Worm (Caenorhabditis elegans) whole organism, early embryonic: ENCODE measurements around the gene W07G4.8.
A peak's percentile ranks its signal among the peaks of the same experiment; 100 is the strongest.

Source experiments
- B0310.2 ChIP-seq: sonication (generic microtip); optimal IDR thresholded peaks from 2 replicates; lab custom pipeline; 2016; ENCODE audit warnings: mild to moderate bottlenecking, missing genetic modification characterization, missing compliant biosample characterization
- F13C5.2 ChIP-seq: sonication (generic microtip); optimal IDR thresholded peaks from 2 replicates; lab custom pipeline; 2017; ENCODE audit warnings: mild to moderate bottlenecking, missing genetic modification characterization, inconsistent platforms, missing compliant biosample characterization
- aly-1 ChIP-seq: sonication (generic microtip); optimal IDR thresholded peaks from 2 replicates; lab custom pipeline; 2016; ENCODE audit warnings: missing genetic modification characterization, missing compliant biosample characterization
- ama-1 ChIP-seq: fragments of 150-350 bp; optimal IDR thresholded peaks from 2 replicates; lab custom pipeline; 2014
- ceh-13 ChIP-seq: fragments of 200-800 bp; sonication (Bioruptor generic); optimal IDR thresholded peaks from 2 replicates; lab custom pipeline; 2018; ENCODE audit warnings: mild to moderate bottlenecking, missing genetic modification characterization, missing compliant biosample characterization
- ceh-36 ChIP-seq: sonication (generic microtip); optimal IDR thresholded peaks from 2 replicates; lab custom pipeline; 2016; ENCODE audit warnings: missing genetic modification characterization, inconsistent platforms, missing compliant biosample characterization
- ets-7 ChIP-seq: sonication (generic microtip); optimal IDR thresholded peaks from 2 replicates; lab custom pipeline; 2016; ENCODE audit warnings: missing genotype, missing genetic modification characterization, missing compliant biosample characterization
- flt-1 ChIP-seq: fragments of 200-800 bp; sonication (Bioruptor generic); IDR thresholded peaks from 2 replicates; pipeline ENCODE4 v1.3.6; 2022; ENCODE audit warnings: missing genetic modification characterization, missing compliant biosample characterization
- hmbx-1 ChIP-seq: sonication (generic microtip); optimal IDR thresholded peaks from 2 replicates; lab custom pipeline; 2016; ENCODE audit warnings: mild to moderate bottlenecking, missing genetic modification characterization, missing compliant biosample characterization
- hmg-4 ChIP-seq: fragments of 200-800 bp; sonication (Bioruptor generic); optimal IDR thresholded peaks from 2 replicates; lab custom pipeline; 2018; ENCODE audit warnings: mild to moderate bottlenecking, missing genetic modification characterization, missing compliant biosample characterization
- hnd-1 ChIP-seq: sonication (generic microtip); optimal IDR thresholded peaks from 2 replicates; lab custom pipeline; 2016; ENCODE audit warnings: missing genetic modification characterization, missing compliant biosample characterization
- pes-1 ChIP-seq: fragments of 200-800 bp; sonication (Bioruptor generic); IDR thresholded peaks from 2 replicates; pipeline ENCODE4 v1.3.6; 2022; ENCODE audit warnings: missing genetic modification reagents, missing genetic modification characterization, missing compliant biosample characterization
- scrt-1 ChIP-seq: fragments of 200-800 bp; sonication (Bioruptor generic); IDR thresholded peaks from 2 replicates; pipeline ENCODE4 v1.3.6; 2022; ENCODE audit warnings: missing genetic modification characterization, missing compliant biosample characterization
- sea-1 ChIP-seq: fragments of 200-800 bp; sonication (Bioruptor generic); conservative IDR thresholded peaks from 2 replicates; pipeline ENCODE4 v1.3.6; 2022; ENCODE audit warnings: missing genetic modification characterization, missing compliant biosample characterization
- tbx-11 ChIP-seq: fragments of 200-800 bp; sonication (Bioruptor generic); IDR thresholded peaks from 2 replicates; pipeline ENCODE4 v1.3.6; 2022; ENCODE audit warnings: missing genetic modification characterization, missing compliant biosample characterization
- tbx-37 ChIP-seq: fragments of 200-800 bp; sonication (Bioruptor generic); conservative IDR thresholded peaks from 2 replicates; pipeline ENCODE4 v1.3.6; 2022; ENCODE audit warnings: missing genetic modification reagents, missing genetic modification characterization, missing compliant biosample characterization
- tra-4 ChIP-seq: sonication (generic microtip); optimal IDR thresholded peaks from 2 replicates; lab custom pipeline; 2017; ENCODE audit warnings: missing genetic modification characterization, missing compliant biosample characterization

Gene W07G4.8

ce11 chrV:13009271-13009670 lies 40.1 kb downstream of the W07G4.8 start:
- TF ChIP-seq F13C5.2 (no peak), pes-1 (GFP tag; lab: Robert Waterston, UW) (no peak), tra-4 (tag; lab: Kevin White, UChicago) (no peak), ets-7 (tag; lab: Kevin White, UChicago) (no peak), tbx-11 (no peak)

- no peak for TF ChIP-seq tra-4 (tag; lab: Kevin White, UChicago)
- TF ChIP-seq ama-1 (lab: Kevin White, UChicago): no peak
Measured at ce11 chrV:13008825-13009224, 40.5 kb downstream of the W07G4.8 start, which contains the start of gene F15B9.10. Gene F15B9.10, minus strand, starts transcription at chrV:13008925.

ce11 chrV:13006754-13007153 lies 42.6 kb downstream of the W07G4.8 start:
- no peak for TF ChIP-seq ama-1 (lab: Kevin White, UChicago)
- no peak for TF ChIP-seq B0310.2 (tag; lab: Kevin White, UChicago)
- TF ChIP-seq ets-7 (tag; lab: Kevin White, UChicago): no peak
- no peak for TF ChIP-seq ceh-36
- no peak for TF ChIP-seq sea-1
- no peak for TF ChIP-seq scrt-1
- TF ChIP-seq tra-4 (tag; lab: Kevin White, UChicago): no peak
- TF ChIP-seq tbx-11: no peak
- TF ChIP-seq hmg-4 (GFP tag; lab: Kevin White, UChicago): no peak

- TF ChIP-seq ama-1 (lab: Kevin White, UChicago): no peak
- no peak for TF ChIP-seq flt-1 (GFP tag; lab: Robert Waterston, UW)
- no peak for TF ChIP-seq F13C5.2
- TF ChIP-seq ets-7 (tag; lab: Kevin White, UChicago): no peak
- TF ChIP-seq B0310.2 (tag; lab: Kevin White, UChicago): no peak
- TF ChIP-seq sea-1: no peak
- no peak for TF ChIP-seq hnd-1
- no peak for TF ChIP-seq tbx-11
- no peak for TF ChIP-seq ceh-13 (GFP tag; lab: Kevin White, UChicago)
- no peak for TF ChIP-seq tra-4 (tag; lab: Kevin White, UChicago)
- TF ChIP-seq hmg-4 (GFP tag; lab: Kevin White, UChicago): no peak
- TF ChIP-seq hmbx-1 (tag; lab: Kevin White, UChicago): no peak
- no peak for TF ChIP-seq ceh-36
- no peak for TF ChIP-seq pes-1 (GFP tag; lab: Robert Waterston, UW)
- TF ChIP-seq aly-1: no peak
- no peak for TF ChIP-seq tbx-37 (GFP tag; lab: Robert Waterston, UW)
- no peak for TF ChIP-seq scrt-1
Measured at ce11 chrV:13004374-13004773, 45.0 kb downstream of the W07G4.8 start.

ce11 chrV:13003378-13003777 lies 46.0 kb downstream of the W07G4.8 start:
- TF ChIP-seq ceh-36: peak; percentile 84
- TF ChIP-seq sea-1: peak; percentile 89
- TF ChIP-seq ama-1 (lab: Kevin White, UChicago): no peak
- peak; percentile 88 for TF ChIP-seq hmg-4 (GFP tag; lab: Kevin White, UChicago)
- peak; percentile 86 for TF ChIP-seq B0310.2 (tag; lab: Kevin White, UChicago)
- peak; percentile 88 for TF ChIP-seq aly-1
- TF ChIP-seq ceh-13 (GFP tag; lab: Kevin White, UChicago): peak; percentile 76
- TF ChIP-seq scrt-1: peak; percentile 91
- TF ChIP-seq ets-7 (tag; lab: Kevin White, UChicago): peak; percentile 86
- TF ChIP-seq pes-1 (GFP tag; lab: Robert Waterston, UW): peak; percentile 92
- peak; percentile 8 for TF ChIP-seq tra-4 (tag; lab: Kevin White, UChicago)
- TF ChIP-seq hnd-1: peak; percentile 82
- peak; percentile 89 for TF ChIP-seq flt-1 (GFP tag; lab: Robert Waterston, UW)
- peak; percentile 70 for TF ChIP-seq F13C5.2
- TF ChIP-seq tbx-11: peak; percentile 88
- TF ChIP-seq tbx-37 (GFP tag; lab: Robert Waterston, UW): peak; percentile 83
- peak; percentile 68 for TF ChIP-seq hmbx-1 (tag; lab: Kevin White, UChicago)

ce11 chrV:13002070-13002469 lies 47.3 kb downstream of the W07G4.8 start, which contains the start of gene inft-2:
Gene inft-2, plus strand, starts transcription at chrV:13002317.
- TF ChIP-seq F13C5.2: no peak
- TF ChIP-seq tbx-37 (GFP tag; lab: Robert Waterston, UW): no peak

ce11 chrV:13000068-13000467 lies 49.3 kb downstream of the W07G4.8 start:
- TF ChIP-seq B0310.2 (tag; lab: Kevin White, UChicago): no peak
- no peak for TF ChIP-seq hnd-1
- TF ChIP-seq hmg-4 (GFP tag; lab: Kevin White, UChicago): no peak
- TF ChIP-seq hmbx-1 (tag; lab: Kevin White, UChicago): no peak
- TF ChIP-seq tbx-37 (GFP tag; lab: Robert Waterston, UW): no peak
- no peak for TF ChIP-seq ama-1 (lab: Kevin White, UChicago)
- no peak for TF ChIP-seq tra-4 (tag; lab: Kevin White, UChicago)
- TF ChIP-seq F13C5.2: no peak
- no peak for TF ChIP-seq tbx-11
- no peak for TF ChIP-seq ceh-36
- no peak for TF ChIP-seq ets-7 (tag; lab: Kevin White, UChicago)
- TF ChIP-seq sea-1: no peak

- TF ChIP-seq ceh-36 (no peak), hnd-1 (no peak), sea-1 (no peak), B0310.2 (tag; lab: Kevin White, UChicago) (no peak), aly-1 (no peak), scrt-1 (no peak), flt-1 (GFP tag; lab: Robert Waterston, UW) (no peak), ets-7 (tag; lab: Kevin White, UChicago) (no peak), hmbx-1 (tag; lab: Kevin White, UChicago) (no peak), ceh-13 (GFP tag; lab: Kevin White, UChicago) (no peak), tbx-37 (GFP tag; lab: Robert Waterston, UW) (no peak), hmg-4 (GFP tag; lab: Kevin White, UChicago) (no peak)
Measured at ce11 chrV:12999559-12999958, 49.8 kb downstream of the W07G4.8 start, which contains the start of gene far-4. Gene far-4, minus strand, starts transcription at chrV:12999659.
